Worm (Caenorhabditis elegans): ENCODE measurements around the gene T08G3.13.

Gene T08G3.13

DNA sequence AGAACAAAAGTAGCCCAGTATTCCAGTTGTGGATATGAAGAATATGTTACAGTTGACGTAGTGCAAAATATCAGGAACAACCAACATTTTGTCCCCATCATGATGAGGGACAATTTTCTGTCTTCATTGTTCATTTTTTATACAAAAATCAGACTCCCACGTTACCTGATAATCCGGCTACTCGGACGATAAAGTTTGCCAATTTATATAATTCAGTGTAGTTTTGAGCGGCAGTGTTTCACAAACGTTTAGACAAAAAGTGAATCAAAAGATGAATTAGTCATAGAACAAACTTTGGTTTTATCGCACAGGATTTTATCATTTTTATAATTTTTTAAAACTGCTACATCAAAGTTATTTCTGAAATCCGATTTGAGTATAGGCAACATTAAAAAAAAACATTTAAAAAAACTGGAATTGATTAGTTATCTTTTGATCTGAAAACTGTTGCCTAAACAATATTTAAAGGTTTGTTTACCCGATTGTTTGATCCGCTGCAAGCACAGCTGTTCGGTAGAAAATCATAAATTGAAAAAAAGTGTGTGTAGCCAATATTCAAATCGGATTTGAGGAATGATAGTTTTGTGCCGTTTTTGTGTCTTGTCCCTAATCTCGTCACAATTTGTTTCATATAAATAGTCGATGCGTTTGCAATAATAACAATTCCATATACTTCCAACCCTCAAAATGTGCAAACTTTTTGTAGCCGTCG is 33.2 kb downstream of the T08G3.13 start, which contains the start of the genes F57E7.4 and spig-6:
Gene F57E7.4 (minus strand): TSS at position 101 of the 712 bp plus-strand sequence.
Gene spig-6 (plus strand): TSS at position 662 of the 712 bp plus-strand sequence.
- no peak for TF ChIP-seq nhr-23 (tag; optimal IDR thresholded peaks at IDR 0.05)
- TF ChIP-seq mdl-1 (tag; optimal IDR thresholded peaks at IDR 0.05), result no peak
- no peak for TF ChIP-seq ztf-4 (tag; optimal IDR thresholded peaks at IDR 0.05)
- no peak for TF ChIP-seq ama-1 (optimal IDR thresholded peaks at IDR 0.05)
- no peak for TF ChIP-seq gmeb-1 (tag; optimal IDR thresholded peaks at IDR 0.05)
- TF ChIP-seq mbf-1 (tag; optimal IDR thresholded peaks at IDR 0.05), result no peak
- no peak for TF ChIP-seq egl-27 (tag; optimal IDR thresholded peaks at IDR 0.05)
- no peak for TF ChIP-seq sma-9 (GFP tag; optimal IDR thresholded peaks at IDR 0.05)
- no peak for TF ChIP-seq sma-9 (tag; optimal IDR thresholded peaks at IDR 0.05)
- no peak for TF ChIP-seq zag-1 (tag; optimal IDR thresholded peaks at IDR 0.05)
- no peak for TF ChIP-seq ztf-11 (tag; optimal IDR thresholded peaks at IDR 0.05)
- TF ChIP-seq crh-2 (tag; optimal IDR thresholded peaks at IDR 0.05), result no peak
- TF ChIP-seq ztf-1 (GFP tag; conservative IDR thresholded peaks at IDR 0.05), result no peak
- TF ChIP-seq ceh-82 (tag; optimal IDR thresholded peaks at IDR 0.05), result no peak
- TF ChIP-seq ceh-16 (tag; optimal IDR thresholded peaks at IDR 0.05), result no peak
- TF ChIP-seq unc-55 (GFP tag; optimal IDR thresholded peaks at IDR 0.05), result no peak
- TF ChIP-seq R02D3.7 (tag; optimal IDR thresholded peaks at IDR 0.05), result no peak
- no peak for TF ChIP-seq F13H6.1 (tag; optimal IDR thresholded peaks at IDR 0.05)
- no peak for TF ChIP-seq aly-2 (tag; optimal IDR thresholded peaks at IDR 0.05)
- no peak for TF ChIP-seq C34F6.9 (tag; optimal IDR thresholded peaks at IDR 0.05)

DNA sequence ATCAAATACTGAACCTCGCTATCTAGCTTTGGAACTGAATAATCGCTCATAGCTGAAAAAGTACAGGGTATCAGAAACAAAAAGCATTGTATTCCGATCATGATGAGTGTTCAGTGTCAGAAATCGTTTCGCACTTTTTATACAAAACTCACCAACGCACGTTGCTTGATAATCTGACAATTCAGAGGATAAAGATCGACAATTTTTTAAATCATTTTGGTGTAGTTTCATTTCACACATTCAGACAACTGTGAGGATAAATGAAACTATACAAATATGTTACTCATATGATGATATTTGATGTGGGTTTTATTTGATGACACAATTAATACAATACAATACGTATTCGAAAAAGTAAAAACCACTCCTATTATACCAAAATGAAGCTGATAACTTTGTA is 35.2 kb downstream of the T08G3.13 start, which contains the start of gene F57E7.2:
Gene F57E7.2 (minus strand): TSS at position 101 of the 400 bp plus-strand sequence.
- TF ChIP-seq elt-1 (tag; optimal IDR thresholded peaks at IDR 0.05) (no peak), nhr-129 (tag; optimal IDR thresholded peaks at IDR 0.05) (no peak), unc-62 (GFP tag; optimal IDR thresholded peaks at IDR 0.05) (no peak), snpc-4 (tag; optimal IDR thresholded peaks at IDR 0.05) (no peak), nhr-11 (tag; optimal IDR thresholded peaks at IDR 0.05) (no peak), ZK546.5 (tag; optimal IDR thresholded peaks at IDR 0.05) (no peak), mab-5 (tag; optimal IDR thresholded peaks at IDR 0.05) (no peak), lin-39 (tag; optimal IDR thresholded peaks at IDR 0.05) (no peak), ztf-4 (tag; optimal IDR thresholded peaks at IDR 0.05) (no peak)

ce11 chrV:16483681-16484080 is 35.8 kb downstream of the T08G3.13 start, which contains the start of gene srh-139:
srh-139 (plus strand) TSS chrV:16483981.
- no peak for TF ChIP-seq nhr-23 (tag; optimal IDR thresholded peaks at IDR 0.05)
- no peak for TF ChIP-seq ceh-82 (tag; optimal IDR thresholded peaks at IDR 0.05)
- TF ChIP-seq sma-9 (GFP tag; optimal IDR thresholded peaks at IDR 0.05), result no peak
- no peak for TF ChIP-seq sma-9 (tag; optimal IDR thresholded peaks at IDR 0.05)
- no peak for TF ChIP-seq blmp-1 (tag; optimal IDR thresholded peaks at IDR 0.05; ENCODE audit: insufficient read depth)
- no peak for TF ChIP-seq elt-3 (tag; optimal IDR thresholded peaks at IDR 0.05)
- TF ChIP-seq sma-3 (GFP tag; optimal IDR thresholded peaks at IDR 0.05), result no peak
- TF ChIP-seq fos-1 (tag; optimal IDR thresholded peaks at IDR 0.05), result no peak
- no peak for TF ChIP-seq mab-5 (tag; optimal IDR thresholded peaks at IDR 0.05)
- no peak for TF ChIP-seq mbf-1 (tag; optimal IDR thresholded peaks at IDR 0.05)
- TF ChIP-seq lin-39 (tag; optimal IDR thresholded peaks at IDR 0.05), result no peak
- TF ChIP-seq nhr-237 (tag; optimal IDR thresholded peaks at IDR 0.05), result no peak
- no peak for TF ChIP-seq lsy-2 (tag; optimal IDR thresholded peaks at IDR 0.05)
- TF ChIP-seq C34F6.9 (tag; optimal IDR thresholded peaks at IDR 0.05), result no peak
- no peak for TF ChIP-seq F13H6.1 (tag; optimal IDR thresholded peaks at IDR 0.05)
- TF ChIP-seq Y55F3AM.14 (GFP tag; optimal IDR thresholded peaks at IDR 0.05), result no peak
- no peak for TF ChIP-seq egl-27 (tag; optimal IDR thresholded peaks at IDR 0.05)
- no peak for TF ChIP-seq snpc-4 (tag; optimal IDR thresholded peaks at IDR 0.05)
- TF ChIP-seq lin-13 (GFP tag; optimal IDR thresholded peaks at IDR 0.05), result no peak
- TF ChIP-seq nhr-21 (tag; optimal IDR thresholded peaks at IDR 0.05), result no peak
- TF ChIP-seq nhr-6 (tag; optimal IDR thresholded peaks at IDR 0.05), result no peak

DNA sequence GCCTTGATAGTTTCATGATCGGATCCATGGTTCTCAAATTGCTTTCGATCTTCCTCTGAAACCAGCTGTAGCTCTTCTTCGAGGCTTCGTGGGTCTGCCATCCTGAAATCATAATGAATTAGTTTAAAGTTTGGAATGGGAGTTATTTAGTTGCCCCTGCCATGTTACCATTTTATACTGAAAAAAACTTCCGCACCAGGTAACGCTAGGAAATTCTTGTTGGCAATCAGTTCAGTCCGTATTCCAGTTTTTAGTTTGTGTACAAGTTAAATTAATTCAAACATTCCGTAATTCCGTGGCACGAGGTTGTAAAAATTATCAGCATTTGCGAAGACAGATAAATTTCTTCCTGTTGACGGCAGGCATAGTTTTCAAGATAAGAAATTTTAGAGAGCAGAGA is 39.6 kb downstream of the T08G3.13 start, which contains the start of gene Y32B12A.5:
Gene Y32B12A.5 (minus strand): TSS at position 101 of the 400 bp plus-strand sequence.
- TF ChIP-seq ceh-82 (tag; optimal IDR thresholded peaks at IDR 0.05), result no peak
- no peak for TF ChIP-seq nhr-77 (tag; optimal IDR thresholded peaks at IDR 0.05)
- TF ChIP-seq zag-1 (tag; optimal IDR thresholded peaks at IDR 0.05), result no peak
- no peak for TF ChIP-seq nhr-6 (tag; optimal IDR thresholded peaks at IDR 0.05)
- no peak for TF ChIP-seq elt-3 (tag; optimal IDR thresholded peaks at IDR 0.05)
- no peak for TF ChIP-seq mab-5 (tag; optimal IDR thresholded peaks at IDR 0.05)
- TF ChIP-seq crh-2 (tag; optimal IDR thresholded peaks at IDR 0.05), result no peak
- no peak for TF ChIP-seq nhr-129 (tag; optimal IDR thresholded peaks at IDR 0.05)
- TF ChIP-seq sem-4 (tag; optimal IDR thresholded peaks at IDR 0.05), result no peak
- no peak for TF ChIP-seq unc-39 (tag; optimal IDR thresholded peaks at IDR 0.05)
- no peak for TF ChIP-seq lsy-2 (tag; optimal IDR thresholded peaks at IDR 0.05)
